Fruit fly (Drosophila melanogaster) whole organism, embryonic: ENCODE results near the gene CG5810.

ENCODE experiments used
- Awh ChIP-seq: fragments of 200-800 bp; sonication (Bioruptor generic); IDR thresholded peaks from 2 replicates; pipeline ENCODE4, ENCODE4 v1.3.6; 2022; ENCODE audit warnings: missing biosample characterization, missing genetic modification characterization
- BEAF-32 ChIP-seq: fragments of 200-800 bp; sonication (Bioruptor generic); optimal IDR thresholded peaks from 3 replicates; lab custom pipeline; 2017; ENCODE audit warnings: missing biosample characterization, missing genetic modification characterization, mild to moderate bottlenecking, moderate library complexity, missing genetic modification reagents
- CG10366 ChIP-seq: fragments of 200-800 bp; sonication (Bioruptor generic); IDR thresholded peaks from 2 replicates; pipeline ENCODE4 v1.3.6; 2022; ENCODE audit warnings: missing biosample characterization, missing genetic modification characterization
- CG10543 ChIP-seq: fragments of 200-800 bp; sonication (Bioruptor generic); optimal IDR thresholded peaks from 3 replicates; lab custom pipeline; 2017; ENCODE audit warnings: missing biosample characterization, mild to moderate bottlenecking, missing genetic modification characterization, moderate library complexity
- CG10979 ChIP-seq: fragments of 200-800 bp; sonication (Bioruptor generic); optimal IDR thresholded peaks from 2 replicates; lab custom pipeline; 2018; ENCODE audit warnings: missing biosample characterization, mild to moderate bottlenecking, missing genetic modification characterization, moderate library complexity
- CG12219 ChIP-seq: fragments of 200-800 bp; sonication (Bioruptor generic); optimal IDR thresholded peaks from 3 replicates; lab custom pipeline; 2018; ENCODE audit warnings: missing biosample characterization, mild to moderate bottlenecking, missing genetic modification characterization
- CG12236 ChIP-seq: fragments of 200-800 bp; sonication (Bioruptor generic); optimal IDR thresholded peaks from 2 replicates; lab custom pipeline; 2016; ENCODE audit warnings: missing biosample characterization, missing genetic modification characterization
- CG12769 ChIP-seq: fragments of 200-800 bp; sonication (Bioruptor generic); optimal IDR thresholded peaks from 2 replicates; lab custom pipeline; 2019; ENCODE audit warnings: missing biosample characterization, mild to moderate bottlenecking, missing genetic modification characterization, moderate library complexity
- CG14710 ChIP-seq: fragments of 200-800 bp; sonication (Bioruptor generic); optimal IDR thresholded peaks from 3 replicates; lab custom pipeline; 2019; ENCODE audit warnings: missing biosample characterization, mild to moderate bottlenecking, missing genetic modification characterization, moderate library complexity
- CG16815 ChIP-seq: fragments of 200-800 bp; sonication (Bioruptor generic); optimal IDR thresholded peaks from 3 replicates; lab custom pipeline; 2017; ENCODE audit warnings: missing biosample characterization, mild to moderate bottlenecking, missing genetic modification characterization
- CG17912 ChIP-seq: fragments of 200-800 bp; sonication (Bioruptor generic); optimal IDR thresholded peaks from 2 replicates; lab custom pipeline; 2018; ENCODE audit warnings: missing biosample characterization, mild to moderate bottlenecking, missing genetic modification characterization
- CG7987 ChIP-seq: fragments of 200-800 bp; sonication (Bioruptor generic); optimal IDR thresholded peaks from 2 replicates; lab custom pipeline; 2018; ENCODE audit warnings: missing biosample characterization, mild to moderate bottlenecking, missing genetic modification characterization, moderate library complexity
- CG8290 ChIP-seq, 3 experiments: fragments of 200-800 bp; sonication (Bioruptor generic); optimal IDR thresholded peaks; 2 replicates each; lab custom pipeline; 2016 to 2019; ENCODE audit warnings: missing biosample characterization in 3 of 3, missing genetic modification characterization in 3 of 3, mild to moderate bottlenecking in 2 of 3, moderate library complexity in 1 of 3
- CG8388 ChIP-seq: fragments of 200-800 bp; sonication (Bioruptor generic); optimal IDR thresholded peaks from 2 replicates; lab custom pipeline; 2019; ENCODE audit warnings: missing biosample characterization, mild to moderate bottlenecking, missing genetic modification characterization, moderate library complexity
- Dad ChIP-seq: fragments of 200-800 bp; sonication (Bioruptor generic); optimal IDR thresholded peaks from 3 replicates; lab custom pipeline; 2016; ENCODE audit warnings: missing biosample characterization, missing genetic modification characterization
- Dfd ChIP-seq, 2 experiments: fragments of >200 bp; optimal IDR thresholded peaks; 2 replicates each; lab custom pipeline; 2017; ENCODE audit warnings: missing biosample characterization in 2 of 2, missing genetic modification characterization in 2 of 2
- Hr39 ChIP-seq: fragments of >200 bp; optimal IDR thresholded peaks from 2 replicates; lab custom pipeline; 2017
- Med ChIP-seq: fragments of 200-800 bp; sonication (Bioruptor generic); peaks from one replicate; lab custom pipeline; 2016; ENCODE audit warnings: missing biosample characterization, missing genetic modification characterization, mild to moderate bottlenecking, inconsistent platforms, moderate library complexity
- NC2α ChIP-seq: fragments of 200-800 bp; sonication (Bioruptor generic); optimal IDR thresholded peaks from 2 replicates; lab custom pipeline; 2016; ENCODE audit warnings: missing biosample characterization, missing genetic modification characterization
- NK7.1 ChIP-seq: fragments of 200-800 bp; sonication (Bioruptor generic); optimal IDR thresholded peaks from 3 replicates; lab custom pipeline; 2016; ENCODE audit warnings: missing biosample characterization, missing genetic modification characterization
- Nf-YA ChIP-seq: fragments of 200-800 bp; sonication (Bioruptor generic); IDR thresholded peaks from 2 replicates; pipeline ENCODE4 v1.3.6; 2022; ENCODE audit warnings: missing biosample characterization, missing genetic modification characterization
- Pdp1 ChIP-seq, 2 experiments: fragments of 200-800 bp; sonication (Bioruptor generic); optimal IDR thresholded peaks; 3 replicates each; lab custom pipeline; 2016; ENCODE audit warnings: missing biosample characterization in 2 of 2, missing genetic modification characterization in 2 of 2, mild to moderate bottlenecking in 1 of 2, moderate library complexity in 1 of 2
- Side ChIP-seq: fragments of 200-800 bp; sonication (Bioruptor generic); optimal IDR thresholded peaks from 2 replicates; lab custom pipeline; 2016; ENCODE audit warnings: missing biosample characterization, missing genetic modification characterization
- abd-A ChIP-seq: fragments of 200-800 bp; sonication (Bioruptor generic); optimal IDR thresholded peaks from 3 replicates; lab custom pipeline; 2019; ENCODE audit warnings: missing biosample characterization, mild to moderate bottlenecking, missing genetic modification characterization, moderate library complexity
- caup ChIP-seq: fragments of 200-800 bp; sonication (Bioruptor generic); optimal IDR thresholded peaks from 3 replicates; lab custom pipeline; 2017; ENCODE audit warnings: missing biosample characterization, mild to moderate bottlenecking, missing genetic modification characterization, moderate library complexity; ENCODE audit not compliant: severe bottlenecking
- chn ChIP-seq: fragments of 200-800 bp; sonication (Bioruptor generic); optimal IDR thresholded peaks from 2 replicates; lab custom pipeline; 2016; ENCODE audit warnings: missing biosample characterization, missing genetic modification characterization
- dm ChIP-seq: fragments of 200-800 bp; sonication (Bioruptor generic); optimal IDR thresholded peaks from 3 replicates; lab custom pipeline; 2016; ENCODE audit warnings: missing biosample characterization, missing genetic modification characterization
- gcm ChIP-seq: fragments of 200-800 bp; sonication (Bioruptor generic); optimal IDR thresholded peaks from 2 replicates; lab custom pipeline; 2019; ENCODE audit warnings: missing biosample characterization, mild to moderate bottlenecking, missing genetic modification characterization, moderate library complexity
- ind ChIP-seq: fragments of 200-800 bp; sonication (Bioruptor generic); optimal IDR thresholded peaks from 3 replicates; lab custom pipeline; 2016; ENCODE audit warnings: missing biosample characterization, missing genetic modification characterization
- kah ChIP-seq: fragments of 200-800 bp; sonication (Bioruptor generic); optimal IDR thresholded peaks from 2 replicates; lab custom pipeline; 2018; ENCODE audit warnings: missing biosample characterization, mild to moderate bottlenecking, missing genetic modification characterization
- luna ChIP-seq: fragments of 200-800 bp; sonication (Bioruptor generic); optimal IDR thresholded peaks from 2 replicates; lab custom pipeline; 2016; ENCODE audit warnings: missing biosample characterization, missing genetic modification characterization
- mirr ChIP-seq: fragments of 200-800 bp; sonication (Bioruptor generic); optimal IDR thresholded peaks from 3 replicates; lab custom pipeline; 2018; ENCODE audit warnings: missing biosample characterization, mild to moderate bottlenecking, missing genetic modification characterization
- peb ChIP-seq: fragments of 200-800 bp; sonication (Bioruptor generic); IDR thresholded peaks from 2 replicates; pipeline ENCODE4 v1.3.6; 2022; ENCODE audit warnings: missing biosample characterization, missing genetic modification characterization
- run ChIP-seq: fragments of 200-800 bp; sonication (Bioruptor generic); optimal IDR thresholded peaks from 3 replicates; lab custom pipeline; 2018; ENCODE audit warnings: missing biosample characterization, mild to moderate bottlenecking, missing genetic modification characterization
- sens ChIP-seq: fragments of 200-800 bp; sonication (Bioruptor generic); peaks from one replicate; lab custom pipeline; 2016; ENCODE audit warnings: missing biosample characterization, missing genetic modification characterization
- shn ChIP-seq: fragments of 200-800 bp; sonication (Bioruptor generic); optimal IDR thresholded peaks from 3 replicates; lab custom pipeline; 2016; ENCODE audit warnings: missing biosample characterization, missing genetic modification characterization
- tll ChIP-seq, 2 experiments: fragments of 200-800 bp in 1 of 2; fragments of >200 bp in 1 of 2; sonication (Bioruptor generic) in 1 of 2; optimal IDR thresholded peaks; 2 replicates each; lab custom pipeline; 2017 to 2019; ENCODE audit warnings: missing biosample characterization in 2 of 2, missing genetic modification characterization in 2 of 2, mild to moderate bottlenecking in 1 of 2, moderate library complexity in 1 of 2

CG5810 gene

DNA sequence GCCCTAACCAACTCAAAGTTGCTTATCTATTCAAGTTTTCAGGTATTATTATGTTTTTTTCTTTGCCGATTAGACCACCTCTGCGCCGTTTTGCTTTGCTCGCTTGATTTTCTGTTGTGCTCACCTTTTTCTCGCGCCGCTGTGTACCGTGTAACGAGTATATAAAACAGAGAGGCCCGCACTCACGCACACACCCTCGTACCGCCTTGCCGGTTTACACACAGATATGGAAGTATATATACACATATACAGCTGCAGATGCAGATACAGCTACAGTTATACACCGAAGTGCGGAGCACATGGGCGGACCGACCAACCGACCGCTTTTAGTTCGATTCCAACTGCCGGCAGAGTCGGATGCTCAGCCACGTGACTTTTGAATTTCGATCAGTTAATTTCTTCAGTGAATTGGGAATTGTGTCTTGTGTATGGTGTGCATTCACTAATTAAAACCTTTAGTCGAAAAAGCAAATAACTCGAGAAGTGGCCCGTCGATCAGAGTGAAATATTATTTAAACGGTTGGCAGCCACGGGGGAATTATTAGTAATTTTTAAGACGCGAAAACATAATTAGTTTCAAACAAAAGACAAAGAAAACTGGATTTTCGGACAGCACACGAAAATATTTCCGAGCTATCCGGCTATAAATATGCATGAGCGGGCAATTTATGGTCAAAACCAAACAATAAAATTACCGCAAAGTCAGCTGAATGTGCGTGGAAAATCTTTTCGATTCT, 25.1 kb downstream of the CG5810 start (continued):
- TF ChIP-seq CG10366 (no peak), CG8290 (GFP tag; optimal IDR thresholded peaks at IDR 0.05; lab: Kevin White, UChicago) (no peak), CG8290 (tag; optimal IDR thresholded peaks at IDR 0.05; lab: Kevin White, UChicago) (peak; percentile 6 to 90), NC2α (GFP tag; lab: Kevin White, UChicago) (no peak), abd-A (tag; lab: Kevin White, UChicago) (peak; percentile 95), CG10979 (tag; lab: Kevin White, UChicago) (peak; percentile 3), luna (no peak), mirr (GFP tag; lab: Kevin White, UChicago) (peak; percentile 90), kah (peak; percentile 61), Dad (peak; percentile 32), CG10543 (peak; percentile 95), Side (GFP tag; lab: Kevin White, UChicago) (peak; percentile 61), gcm (GFP tag; lab: Kevin White, UChicago) (peak; percentile 53), Dfd (GFP tag; optimal IDR thresholded peaks at IDR 0.05; lab: Kevin White, UChicago) (no peak), caup (peak; percentile 74), Nf-YA (no peak), CG17912 (GFP tag; lab: Kevin White, UChicago) (peak; percentile 16), chn (GFP tag; lab: Kevin White, UChicago) (peak; percentile 39), ind (no peak), Awh (GFP tag; lab: Robert Waterston, UW) (0 out of 2 replicates have a peak, but pooled peaks have one; percentile 28), peb (GFP tag; lab: Robert Waterston, UW) (peak; percentile 21; the same call in 1 of the 2 replicates), CG14710 (tag; lab: Kevin White, UChicago) (peak; percentile 11), shn (no peak), run (tag; lab: Kevin White, UChicago) (peak; percentile 18), BEAF-32 (GFP tag; lab: Kevin White, UChicago) (peak; percentile 1), CG7987 (GFP tag; lab: Kevin White, UChicago) (peak; percentile 81), Hr39 (no peak), tll (GFP tag; optimal IDR thresholded peaks at IDR 0.05; lab: Kevin White, UChicago) (peak in 1 of 2 experiments; percentile 45), CG12219 (GFP tag; lab: Kevin White, UChicago) (peak; percentile 39), CG12236 (GFP tag; lab: Kevin White, UChicago) (no peak)

DNA sequence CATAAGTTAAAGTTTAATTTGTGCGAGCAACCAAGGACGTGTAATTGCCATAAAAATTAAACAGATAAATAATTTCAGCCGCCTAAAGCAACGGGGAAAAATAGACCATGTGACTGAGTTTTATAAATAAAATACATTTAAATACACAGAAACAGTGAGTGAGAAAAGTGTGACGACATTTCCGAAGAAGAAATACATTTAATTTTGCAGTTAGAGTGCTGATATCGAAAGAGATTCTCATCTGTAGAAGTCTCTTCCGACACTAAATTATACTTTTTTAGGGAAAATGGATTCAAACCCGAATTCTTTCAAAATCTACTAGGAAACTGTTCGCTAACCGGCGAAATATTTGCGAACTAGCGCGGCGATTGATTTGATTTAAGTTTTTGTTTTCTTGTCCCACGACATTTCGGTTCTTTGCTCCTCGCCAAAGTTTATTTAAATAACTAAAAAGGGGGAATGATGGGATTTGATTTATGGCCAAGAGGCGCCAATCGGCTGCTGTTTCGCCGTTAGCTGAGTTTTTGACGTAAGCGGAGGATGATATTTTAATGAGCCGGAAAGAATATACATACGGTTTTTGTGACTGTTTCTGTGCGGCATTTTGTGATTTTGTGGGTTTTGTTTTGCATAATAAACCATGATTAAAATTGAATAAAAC, 26.1 kb downstream of the CG5810 start:
- TF ChIP-seq Pdp1 (GFP tag; optimal IDR thresholded peaks at IDR 0.05; lab: Kevin White, UChicago) (peak in 1 of 2 experiments; percentile 26), dm (GFP tag; lab: Kevin White, UChicago) (no peak), sens (GFP tag; lab: Kevin White, UChicago) (peak; percentile 68), CG12769 (tag; lab: Kevin White, UChicago) (peak; percentile 55), CG16815 (GFP tag; lab: Kevin White, UChicago) (no peak), NK7.1 (GFP tag; lab: Kevin White, UChicago) (no peak), Med (GFP tag; lab: Kevin White, UChicago) (peak; percentile 59), CG8388 (GFP tag; lab: Kevin White, UChicago) (peak; percentile 80)
